Fruit fly (Drosophila melanogaster) whole organism, embryonic: ENCODE measurements around the gene Cralbp.

Source experiments
- CG10209 ChIP-seq: fragments of 200-800 bp; sonication (Bioruptor generic); optimal IDR thresholded peaks from 3 replicates; lab custom pipeline; 2017; ENCODE audit warnings: missing biosample characterization, mild to moderate bottlenecking, missing genetic modification characterization, missing genetic modification reagents
- CG13296 ChIP-seq: fragments of 200-800 bp; sonication (Bioruptor generic); optimal IDR thresholded peaks from 3 replicates; lab custom pipeline; 2018; ENCODE audit warnings: missing biosample characterization, mild to moderate bottlenecking, missing genetic modification characterization
- CG14667 ChIP-seq: fragments of 200-800 bp; sonication (Bioruptor generic); IDR thresholded peaks from 2 replicates; pipeline ENCODE4 v1.3.6; 2022; ENCODE audit warnings: missing biosample characterization, missing genetic modification characterization
- CG1529 ChIP-seq: fragments of 200-800 bp; sonication (Bioruptor generic); optimal IDR thresholded peaks from 3 replicates; lab custom pipeline; 2018; ENCODE audit warnings: missing biosample characterization, missing genetic modification characterization
- CG17186 ChIP-seq: fragments of 200-800 bp; sonication (Bioruptor generic); optimal IDR thresholded peaks from 3 replicates; lab custom pipeline; 2017; ENCODE audit warnings: missing biosample characterization, missing genetic modification reagents, missing genetic modification characterization
- CG2116 ChIP-seq: fragments of 200-800 bp; sonication (Bioruptor generic); optimal IDR thresholded peaks from 3 replicates; lab custom pipeline; 2018; ENCODE audit warnings: missing biosample characterization, mild to moderate bottlenecking, missing genetic modification characterization
- CG30020 ChIP-seq: fragments of 200-800 bp; optimal IDR thresholded peaks from 2 replicates; lab custom pipeline; 2019; ENCODE audit warnings: missing biosample characterization, mild to moderate bottlenecking, missing genetic modification characterization, moderate library complexity
- CG32532 ChIP-seq: fragments of 200-800 bp; sonication (Bioruptor generic); IDR thresholded peaks from 2 replicates; pipeline ENCODE4 v1.3.6; 2022; ENCODE audit warnings: missing biosample characterization, missing genetic modification characterization
- CG3838 ChIP-seq: fragments of 200-800 bp; sonication (Bioruptor generic); optimal IDR thresholded peaks from 3 replicates; lab custom pipeline; 2016; ENCODE audit warnings: missing biosample characterization, missing genetic modification characterization
- CG3847 ChIP-seq: fragments of 200-800 bp; sonication (Bioruptor generic); IDR thresholded peaks from 2 replicates; pipeline ENCODE4 v1.3.6; 2022; ENCODE audit warnings: missing biosample characterization, missing genetic modification characterization
- CG4282 ChIP-seq: fragments of 200-800 bp; sonication (Bioruptor generic); optimal IDR thresholded peaks from 2 replicates; lab custom pipeline; 2016; ENCODE audit warnings: missing biosample characterization, missing genetic modification characterization
- CG7839 ChIP-seq: fragments of 200-800 bp; sonication (Bioruptor generic); optimal IDR thresholded peaks from 3 replicates; lab custom pipeline; 2018; ENCODE audit warnings: missing biosample characterization, mild to moderate bottlenecking, missing genetic modification characterization, moderate library complexity
- CG7928 ChIP-seq: fragments of 200-800 bp; sonication (Bioruptor generic); optimal IDR thresholded peaks from 2 replicates; lab custom pipeline; 2017; ENCODE audit warnings: missing biosample characterization, mild to moderate bottlenecking, missing genetic modification characterization
- CG8388 ChIP-seq: fragments of 200-800 bp; sonication (Bioruptor generic); optimal IDR thresholded peaks from 2 replicates; lab custom pipeline; 2019; ENCODE audit warnings: missing biosample characterization, mild to moderate bottlenecking, missing genetic modification characterization, moderate library complexity
- CG8478 ChIP-seq: fragments of >200 bp; optimal IDR thresholded peaks from 2 replicates; lab custom pipeline; 2018
- CHES-1-like ChIP-seq: fragments of 200-800 bp; sonication (Bioruptor generic); optimal IDR thresholded peaks from 2 replicates; lab custom pipeline; 2016; ENCODE audit warnings: missing biosample characterization, missing genetic modification characterization
- Camta ChIP-seq: fragments of 200-800 bp; sonication (Bioruptor generic); optimal IDR thresholded peaks from 2 replicates; lab custom pipeline; 2016; ENCODE audit warnings: missing biosample characterization, missing genetic modification characterization
- CrebB ChIP-seq: fragments of 200-800 bp; sonication (Bioruptor generic); optimal IDR thresholded peaks from 3 replicates; lab custom pipeline; 2018; ENCODE audit warnings: missing biosample characterization, mild to moderate bottlenecking, missing genetic modification characterization
- Dp ChIP-seq: fragments of 200-800 bp; sonication (Bioruptor generic); optimal IDR thresholded peaks from 2 replicates; lab custom pipeline; 2018; ENCODE audit warnings: missing biosample characterization, mild to moderate bottlenecking, missing genetic modification characterization, moderate library complexity
- Fer1 ChIP-seq: fragments of 200-800 bp; sonication (Bioruptor generic); optimal IDR thresholded peaks from 2 replicates; lab custom pipeline; 2017; ENCODE audit warnings: missing biosample characterization, mild to moderate bottlenecking, missing genetic modification characterization
- GATAe ChIP-seq: fragments of 200-800 bp; sonication (Bioruptor generic); conservative IDR thresholded peaks from 2 replicates; pipeline ENCODE4 v1.3.6; 2022; ENCODE audit warnings: missing biosample characterization, missing genetic modification characterization
- Hey ChIP-seq: fragments of 200-800 bp; sonication (Bioruptor generic); optimal IDR thresholded peaks from 3 replicates; lab custom pipeline; 2018; ENCODE audit warnings: missing biosample characterization, mild to moderate bottlenecking, missing genetic modification characterization
- PHDP ChIP-seq: fragments of 200-800 bp; sonication (Bioruptor generic); optimal IDR thresholded peaks from 3 replicates; lab custom pipeline; 2018; ENCODE audit warnings: missing biosample characterization, mild to moderate bottlenecking, missing genetic modification characterization, moderate library complexity
- Pdp1 ChIP-seq, 2 experiments: fragments of 200-800 bp; sonication (Bioruptor generic); optimal IDR thresholded peaks; 3 replicates each; lab custom pipeline; 2016; ENCODE audit warnings: missing biosample characterization in 2 of 2, missing genetic modification characterization in 2 of 2, mild to moderate bottlenecking in 1 of 2, moderate library complexity in 1 of 2
- Rfx ChIP-seq: fragments of 200-800 bp; sonication (Bioruptor generic); IDR thresholded peaks from 2 replicates; pipeline ENCODE4 v1.3.6; 2022; ENCODE audit warnings: missing biosample characterization, missing genetic modification characterization
- Side ChIP-seq: fragments of 200-800 bp; sonication (Bioruptor generic); optimal IDR thresholded peaks from 2 replicates; lab custom pipeline; 2016; ENCODE audit warnings: missing biosample characterization, missing genetic modification characterization
- Sry-δ ChIP-seq: fragments of 200-800 bp; sonication (Bioruptor generic); optimal IDR thresholded peaks from 2 replicates; lab custom pipeline; 2016; ENCODE audit warnings: missing biosample characterization, missing genetic modification characterization
- ac ChIP-seq: fragments of 200-800 bp; sonication (Bioruptor generic); optimal IDR thresholded peaks from 3 replicates; lab custom pipeline; 2017; ENCODE audit warnings: missing biosample characterization, mild to moderate bottlenecking, missing genetic modification characterization
- bcd ChIP-seq: fragments of 200-800 bp; sonication (Bioruptor generic); optimal IDR thresholded peaks from 2 replicates; lab custom pipeline; 2017; ENCODE audit warnings: missing biosample characterization, mild to moderate bottlenecking, missing genetic modification characterization
- chif ChIP-seq, 2 experiments: fragments of 200-800 bp; sonication (Bioruptor generic); optimal IDR thresholded peaks; 3 replicates each; lab custom pipeline; 2016; ENCODE audit warnings: missing biosample characterization in 2 of 2, missing genetic modification characterization in 2 of 2
- chn ChIP-seq: fragments of 200-800 bp; sonication (Bioruptor generic); optimal IDR thresholded peaks from 2 replicates; lab custom pipeline; 2016; ENCODE audit warnings: missing biosample characterization, missing genetic modification characterization
- crol ChIP-seq: fragments of 200-800 bp; sonication (Bioruptor generic); IDR thresholded peaks from 2 replicates; pipeline ENCODE4 v1.3.6; 2022; ENCODE audit warnings: missing biosample characterization, missing genetic modification characterization
- esg ChIP-seq: fragments of 200-800 bp; sonication (Bioruptor generic); conservative IDR thresholded peaks from 2 replicates; pipeline ENCODE4 v1.3.6; 2022; ENCODE audit warnings: missing biosample characterization, missing genetic modification characterization
- gem ChIP-seq: fragments of 200-800 bp; sonication (Bioruptor generic); optimal IDR thresholded peaks from 2 replicates; lab custom pipeline; 2019; ENCODE audit warnings: missing biosample characterization, mild to moderate bottlenecking, missing genetic modification characterization, moderate library complexity
- gfzf ChIP-seq: fragments of 200-800 bp; sonication (Bioruptor generic); optimal IDR thresholded peaks from 2 replicates; lab custom pipeline; 2016; ENCODE audit warnings: missing biosample characterization, mild to moderate bottlenecking, missing genetic modification characterization, moderate library complexity
- grau ChIP-seq: fragments of 200-800 bp; optimal IDR thresholded peaks from 3 replicates; lab custom pipeline; 2019; ENCODE audit warnings: missing biosample characterization, mild to moderate bottlenecking, missing genetic modification characterization, moderate library complexity
- ham ChIP-seq: fragments of 200-800 bp; sonication (Bioruptor generic); IDR thresholded peaks from 2 replicates; pipeline ENCODE4 v1.3.6; 2022; ENCODE audit warnings: missing biosample characterization, missing genetic modification characterization
- hbn ChIP-seq: fragments of 200-800 bp; sonication (Bioruptor generic); IDR thresholded peaks from 2 replicates; pipeline ENCODE4 v1.3.6; 2022; ENCODE audit warnings: missing biosample characterization, missing genetic modification characterization; ENCODE audit not compliant: partially characterized antibody
- jing ChIP-seq: fragments of 200-800 bp; sonication (Bioruptor generic); optimal IDR thresholded peaks from 2 replicates; lab custom pipeline; 2018; ENCODE audit warnings: missing biosample characterization, mild to moderate bottlenecking, missing genetic modification characterization
- jumu ChIP-seq: fragments of 200-800 bp; sonication (Bioruptor generic); optimal IDR thresholded peaks from 3 replicates; lab custom pipeline; 2016; ENCODE audit warnings: missing biosample characterization, missing genetic modification characterization
- lmd ChIP-seq: fragments of 200-800 bp; sonication (Bioruptor generic); IDR thresholded peaks from 2 replicates; pipeline ENCODE4 v1.3.6; 2022; ENCODE audit warnings: missing biosample characterization, missing genetic modification characterization
- mld ChIP-seq: fragments of 200-800 bp; sonication (Bioruptor generic); IDR thresholded peaks from 3 replicates; pipeline ENCODE4 v1.3.6; 2022; ENCODE audit warnings: missing biosample characterization, missing genetic modification characterization; ENCODE audit not compliant: partially characterized antibody
- nerfin-2 ChIP-seq: fragments of 200-800 bp; sonication (Bioruptor generic); IDR thresholded peaks from 2 replicates; pipeline ENCODE4 v1.3.6; 2022; ENCODE audit warnings: missing biosample characterization, missing genetic modification characterization; ENCODE audit not compliant: partially characterized antibody
- nom ChIP-seq: fragments of 200-800 bp; sonication (Bioruptor generic); optimal IDR thresholded peaks from 2 replicates; lab custom pipeline; 2017; ENCODE audit warnings: missing biosample characterization, missing genetic modification characterization, mild to moderate bottlenecking, moderate library complexity, missing genetic modification reagents
- odd ChIP-seq: fragments of 200-800 bp; sonication (Bioruptor generic); optimal IDR thresholded peaks from 2 replicates; lab custom pipeline; 2017; ENCODE audit warnings: missing biosample characterization, mild to moderate bottlenecking, missing genetic modification characterization
- onecut ChIP-seq: fragments of 200-800 bp; sonication (Bioruptor generic); IDR thresholded peaks from 2 replicates; pipeline ENCODE4 v1.3.6; 2022; ENCODE audit warnings: missing biosample characterization, missing genetic modification characterization
- scrt ChIP-seq: fragments of 200-800 bp; sonication (Bioruptor generic); optimal IDR thresholded peaks from 2 replicates; lab custom pipeline; 2018; ENCODE audit warnings: missing biosample characterization, mild to moderate bottlenecking, missing genetic modification characterization, moderate library complexity
- sug ChIP-seq: fragments of 200-800 bp; optimal IDR thresholded peaks from 2 replicates; lab custom pipeline; 2019; ENCODE audit warnings: missing biosample characterization, mild to moderate bottlenecking, missing genetic modification characterization, moderate library complexity
- vnd ChIP-seq: fragments of 200-800 bp; sonication (Bioruptor generic); IDR thresholded peaks from 3 replicates; pipeline ENCODE4 v1.3.6; 2022; ENCODE audit warnings: missing biosample characterization, missing genetic modification characterization; ENCODE audit not compliant: partially characterized antibody

Cralbp gene

DNA sequence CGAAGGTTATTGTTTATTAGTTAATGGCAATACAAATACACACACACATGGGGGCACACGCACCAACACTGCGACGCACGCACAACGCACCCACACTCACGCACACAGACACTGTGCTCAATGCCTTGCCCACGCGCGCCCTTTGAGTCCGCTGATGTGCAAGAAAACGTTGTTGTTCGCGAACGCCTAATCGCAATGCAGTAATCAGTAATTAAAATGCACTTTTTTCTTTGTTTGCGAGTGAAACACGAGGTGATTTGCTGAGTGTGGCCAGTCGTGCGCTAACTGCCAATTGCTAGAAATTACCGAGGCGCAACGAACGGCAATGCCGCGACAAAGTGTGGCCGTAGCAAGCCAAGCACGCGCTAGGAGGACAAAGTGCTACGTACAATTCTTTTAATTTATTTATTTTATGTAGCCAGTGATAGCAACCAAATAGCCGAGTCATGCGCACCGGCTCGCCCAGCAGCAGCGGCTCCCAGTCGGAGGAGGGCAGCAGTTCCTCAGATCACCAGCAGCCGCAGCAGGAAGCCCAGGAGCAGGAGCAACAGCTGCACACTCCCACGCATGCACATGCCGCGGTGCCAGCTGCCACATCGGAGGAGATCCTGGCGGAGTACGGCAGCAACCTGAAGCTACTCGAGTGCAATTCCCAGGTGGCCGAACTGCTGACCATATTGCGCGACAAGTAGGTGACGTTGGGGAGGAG is 24.3 kb upstream of the Cralbp start, which contains the start of the genes S6k and kri (continued):
- TF ChIP-seq CG30020 (peak; percentile 9), nom (GFP tag; lab: Kevin White, UChicago) (peak; percentile 69), Sry-δ (GFP tag; lab: Kevin White, UChicago) (peak; percentile 36), CG3847 (GFP tag; lab: Robert Waterston, UW) (peak; percentile 75; the same call in 1 of the 2 replicates), CG8478 (lab: Kevin White, UChicago) (peak; percentile 62), gfzf (GFP tag; lab: Kevin White, UChicago) (peak; percentile 95), jing (no peak), esg (GFP tag; lab: Robert Waterston, UW) (no peak), ac (no peak), vnd (GFP tag; lab: Robert Waterston, UW) (0 out of 3 replicates have a peak, but pooled peaks have one; percentile 37), CG13296 (GFP tag; lab: Kevin White, UChicago) (peak; percentile 14), CG1529 (GFP tag; lab: Kevin White, UChicago) (no peak), PHDP (tag; lab: Kevin White, UChicago) (peak; percentile 20), lmd (GFP tag; lab: Robert Waterston, UW) (no peak), mld (GFP tag; lab: Robert Waterston, UW) (0 out of 3 replicates have a peak, but pooled peaks have one; percentile 33), gem (tag; lab: Kevin White, UChicago) (no peak), hbn (peak; percentile 12; the same call in 1 of the 2 replicates), CG17186 (GFP tag; lab: Kevin White, UChicago) (peak; percentile 89), Hey (tag; lab: Kevin White, UChicago) (peak; percentile 35), odd (GFP tag; lab: Kevin White, UChicago) (peak; percentile 26), bcd (GFP tag; lab: Kevin White, UChicago) (peak; percentile 19), Pdp1 (GFP tag; optimal IDR thresholded peaks at IDR 0.05; lab: Kevin White, UChicago) (peak in 1 of 2 experiments; percentile 53), CG2116 (GFP tag; lab: Kevin White, UChicago) (peak; percentile 27), crol (no peak), CG10209 (peak; percentile 25), CG7928 (GFP tag; lab: Kevin White, UChicago) (peak; percentile 14), CG8388 (GFP tag; lab: Kevin White, UChicago) (no peak), onecut (GFP tag; lab: Robert Waterston, UW) (peak; percentile 16; the same call in 1 of the 2 replicates), Side (GFP tag; lab: Kevin White, UChicago) (no peak), sug (tag; lab: Kevin White, UChicago) (peak; percentile 77), GATAe (GFP tag; lab: Robert Waterston, UW) (no peak), CG4282 (GFP tag; lab: Kevin White, UChicago) (peak; percentile 9), Rfx (GFP tag; lab: Robert Waterston, UW) (peak; percentile 31; the same call in 1 of the 2 replicates), chn (GFP tag; lab: Kevin White, UChicago) (peak; percentile 26), ham (no peak), grau (tag; lab: Kevin White, UChicago) (peak; percentile 19), CG32532 (GFP tag; lab: Robert Waterston, UW) (peak; percentile 42), CG3838 (GFP tag; lab: Kevin White, UChicago) (no peak), jumu (GFP tag; lab: Kevin White, UChicago) (no peak), CrebB (peak; percentile 62), scrt (peak; percentile 55), CG14667 (GFP tag; lab: Robert Waterston, UW) (no peak), Camta (peak; percentile 12), CHES-1-like (GFP tag; lab: Kevin White, UChicago) (peak; percentile 1), Fer1 (GFP tag; lab: Kevin White, UChicago) (peak; percentile 69), Dp (GFP tag; lab: Kevin White, UChicago) (peak; percentile 39), nerfin-2 (GFP tag; lab: Robert Waterston, UW) (0 out of 2 replicates have a peak, but pooled peaks have one; percentile 10), chif (GFP tag; optimal IDR thresholded peaks at IDR 0.05; lab: Kevin White, UChicago) (peak in 1 of 2 experiments; percentile 0), CG7839 (peak; percentile 7)
